Worm (Caenorhabditis elegans) whole organism, midembryonic: Measurements from ENCODE around the gene T08H10.3.
A peak's percentile ranks its signal among the peaks of the same experiment; 100 is the strongest.

Experiments used
- cog-1 ChIP-seq: sonication (generic microtip); optimal IDR thresholded peaks from 2 replicates; lab custom pipeline; 2016; ENCODE audit warnings: missing genetic modification characterization, missing compliant biosample characterization
- flt-1 ChIP-seq: fragments of 200-800 bp; sonication (Bioruptor generic); IDR thresholded peaks from 2 replicates; pipeline ENCODE4 v1.3.6; 2022; ENCODE audit warnings: missing genetic modification characterization, missing compliant biosample characterization
- ref-1 ChIP-seq: fragments of 200-800 bp; sonication (Bioruptor generic); conservative IDR thresholded peaks from 2 replicates; pipeline ENCODE4 v1.3.6; 2022; ENCODE audit warnings: missing genetic modification reagents, missing genetic modification characterization, missing compliant biosample characterization
- ztf-23 ChIP-seq: fragments of 200-800 bp; sonication (Bioruptor generic); IDR thresholded peaks from 2 replicates; pipeline ENCODE4 v1.3.6; 2022; ENCODE audit warnings: missing genetic modification reagents, missing genetic modification characterization, missing compliant biosample characterization

- peak; percentile 27 for TF ChIP-seq ztf-23 (GFP tag; lab: Robert Waterston, UW)
- TF ChIP-seq flt-1 (GFP tag; lab: Robert Waterston, UW) = no peak
- TF ChIP-seq cog-1 (tag; lab: Kevin White, UChicago) = no peak
- no peak for TF ChIP-seq ref-1 (GFP tag; lab: Robert Waterston, UW)
These were observed 28.1 kb downstream of the T08H10.3 start for ce11 chrV:4499156-4499808.
